Fruit fly (Drosophila melanogaster): Measurements from ENCODE around the gene Pi3K68D.

Gene Pi3K68D

DNA sequence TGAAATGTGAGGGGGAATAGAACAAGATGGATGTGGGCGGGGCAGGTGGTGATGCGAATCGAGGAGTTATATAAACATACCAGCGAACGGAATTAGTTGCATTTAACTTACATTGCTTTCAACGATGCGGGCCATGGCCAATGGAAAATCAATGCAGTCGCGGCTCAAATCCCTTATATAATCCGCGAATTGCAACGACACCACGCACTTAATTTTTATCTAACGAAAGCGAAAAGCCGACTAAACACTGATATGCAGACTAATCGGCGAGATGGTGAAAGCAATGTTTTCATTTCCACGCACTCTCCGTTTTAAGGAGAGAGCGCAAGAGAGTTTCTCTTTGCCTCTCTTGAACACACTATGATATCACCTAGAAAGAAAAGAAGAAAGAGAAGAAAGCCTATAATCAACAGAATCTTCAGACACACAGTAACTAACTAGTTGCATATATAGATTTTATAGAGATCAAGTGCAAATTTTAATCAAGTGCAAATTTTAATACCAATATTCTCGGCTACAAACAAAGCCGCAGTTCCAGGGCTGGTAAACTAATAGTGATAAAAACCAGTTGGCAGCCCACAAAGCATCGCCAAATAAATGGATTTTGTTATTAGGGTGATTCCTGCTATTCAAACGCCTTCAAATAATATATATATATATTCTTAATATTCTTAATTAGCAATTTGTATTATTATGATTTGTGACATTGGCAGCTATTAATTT lies 32.1 kb upstream of the Pi3K68D start, which contains the start of the genes CG11597 and CG5946 (continued):
- TF ChIP-seq CG6792 (GFP tag; optimal IDR thresholded peaks at IDR 0.05) (no peak), Smox (GFP tag; optimal IDR thresholded peaks at IDR 0.05) (no peak), Sox14 (GFP tag; optimal IDR thresholded peaks at IDR 0.05) (peak; percentile 31), CG6163 (GFP tag; IDR thresholded peaks at IDR 0.05) (no peak; the same call in 1 of the 3 replicates), CG6808 (GFP tag; optimal IDR thresholded peaks at IDR 0.05) (no peak), CG15336 (GFP tag; IDR thresholded peaks at IDR 0.05) (no peak), CG9139 (GFP tag; optimal IDR thresholded peaks at IDR 0.05) (no peak), acj6 (GFP tag; optimal IDR thresholded peaks at IDR 0.05) (no peak), net (GFP tag; optimal IDR thresholded peaks at IDR 0.05) (no peak)

DNA sequence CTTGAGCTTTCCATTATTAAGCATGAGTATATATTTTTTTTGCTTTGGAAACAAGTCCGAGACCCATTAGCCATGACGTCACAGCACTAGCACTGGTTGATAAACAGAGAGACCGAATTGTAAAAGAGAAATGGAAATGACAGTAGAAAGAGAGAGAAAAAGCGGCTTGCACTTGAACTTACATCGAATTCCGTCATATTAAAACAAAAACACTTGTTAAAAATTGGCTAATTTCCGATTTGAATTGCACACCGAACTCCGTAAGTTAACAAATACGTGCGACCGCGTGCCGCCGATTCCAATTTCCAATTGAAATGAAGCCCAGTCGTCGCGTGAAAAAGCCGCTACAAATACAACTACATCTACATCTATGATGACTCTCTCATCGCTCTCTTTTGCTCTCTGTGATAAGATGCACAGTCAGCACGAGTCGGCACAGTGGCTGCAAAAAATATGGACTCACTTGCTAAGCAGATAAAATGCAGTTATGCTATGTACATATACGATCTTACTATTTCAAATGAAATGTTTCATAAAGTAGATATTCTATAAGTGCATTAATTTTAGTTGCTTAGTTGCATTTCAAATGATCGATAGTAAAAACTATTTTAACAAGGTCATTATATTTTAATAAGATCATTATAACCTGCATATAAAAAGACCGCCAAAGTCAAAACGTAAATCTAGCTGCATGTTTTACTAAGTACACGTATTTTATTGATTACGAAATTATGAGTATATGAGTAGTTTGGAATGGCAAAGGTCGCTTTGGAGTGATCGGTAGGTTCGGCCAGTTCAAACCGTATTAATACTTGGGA lies 30.0 kb upstream of the Pi3K68D start:
- no peak for TF ChIP-seq ss (GFP tag; optimal IDR thresholded peaks at IDR 0.05)
- peak; percentile 59 for TF ChIP-seq vri (GFP tag; optimal IDR thresholded peaks at IDR 0.05)
- no peak for TF ChIP-seq Ets21C (GFP tag; optimal IDR thresholded peaks at IDR 0.05)
- peak; percentile 20 for TF ChIP-seq CG6792 (GFP tag; optimal IDR thresholded peaks at IDR 0.05)
- TF ChIP-seq Hr4 (GFP tag; optimal IDR thresholded peaks at IDR 0.05): peak; percentile 43
- TF ChIP-seq fkh (GFP tag; optimal IDR thresholded peaks at IDR 0.05): no peak
- peak; percentile 14 for TF ChIP-seq CG34406 (GFP tag; optimal IDR thresholded peaks at IDR 0.05)
- peak; percentile 38 for TF ChIP-seq Hr39 (GFP tag; optimal IDR thresholded peaks at IDR 0.05)
- peak; percentile 30 for TF ChIP-seq fd85E (GFP tag; optimal IDR thresholded peaks at IDR 0.05)
- TF ChIP-seq CG16779 (tag; optimal IDR thresholded peaks at IDR 0.05): no peak
- TF ChIP-seq CG8319 (GFP tag; optimal IDR thresholded peaks at IDR 0.05): no peak
- peak; percentile 24 for TF ChIP-seq acj6 (GFP tag; optimal IDR thresholded peaks at IDR 0.05)
- peak; percentile 40 for TF ChIP-seq CG6854 (GFP tag; optimal IDR thresholded peaks at IDR 0.05)
- TF ChIP-seq CG6808 (GFP tag; optimal IDR thresholded peaks at IDR 0.05): peak; percentile 57
- TF ChIP-seq net (GFP tag; optimal IDR thresholded peaks at IDR 0.05): peak; percentile 58
- TF ChIP-seq CG31627 (GFP tag; optimal IDR thresholded peaks at IDR 0.05): peak; percentile 33
- peak; percentile 61; the same call in 2 of the 3 replicates for TF ChIP-seq eg (GFP tag; IDR thresholded peaks at IDR 0.05)
- TF ChIP-seq Blimp-1 (GFP tag; optimal IDR thresholded peaks at IDR 0.05): no peak
- TF ChIP-seq esn (GFP tag; optimal IDR thresholded peaks at IDR 0.05): peak; percentile 57
- TF ChIP-seq CG11294 (GFP tag; IDR thresholded peaks at IDR 0.05): peak; percentile 27; the same call in 1 of the 2 replicates
- no peak for TF ChIP-seq salr (GFP tag; optimal IDR thresholded peaks at IDR 0.05)
- peak; percentile 70; the same call in 2 of the 3 replicates for TF ChIP-seq CG6163 (GFP tag; IDR thresholded peaks at IDR 0.05)
- peak; percentile 25 for TF ChIP-seq Lpt (GFP tag; optimal IDR thresholded peaks at IDR 0.05)
- no peak for TF ChIP-seq CG6276 (GFP tag; optimal IDR thresholded peaks at IDR 0.05)
- TF ChIP-seq CG8632 (GFP tag; optimal IDR thresholded peaks at IDR 0.05): peak; percentile 6
- TF ChIP-seq Hr38 (GFP tag; optimal IDR thresholded peaks at IDR 0.05): no peak
- peak; percentile 64 for TF ChIP-seq Eip78C (GFP tag)
- TF ChIP-seq CG4318 (GFP tag; optimal IDR thresholded peaks at IDR 0.05): no peak
- TF ChIP-seq Sox102F (GFP tag; optimal IDR thresholded peaks at IDR 0.05): peak; percentile 63
- TF ChIP-seq Smox (GFP tag; optimal IDR thresholded peaks at IDR 0.05): peak; percentile 40
- peak; percentile 4 for TF ChIP-seq CG11762 (GFP tag; optimal IDR thresholded peaks at IDR 0.05; ENCODE audit: insufficient read depth)
- TF ChIP-seq CG15336 (GFP tag; IDR thresholded peaks at IDR 0.05): peak; percentile 50
- no peak for TF ChIP-seq spab (GFP tag; optimal IDR thresholded peaks at IDR 0.05)
- no peak for TF ChIP-seq Gug (GFP tag; IDR thresholded peaks at IDR 0.05)
- peak; percentile 38 for TF ChIP-seq lz (GFP tag; optimal IDR thresholded peaks at IDR 0.05)
- TF ChIP-seq dac (GFP tag; optimal IDR thresholded peaks at IDR 0.05): no peak
- TF ChIP-seq CG9139 (GFP tag; optimal IDR thresholded peaks at IDR 0.05): no peak
- TF ChIP-seq pdm3 (GFP tag; optimal IDR thresholded peaks at IDR 0.05): peak; percentile 43
- peak; percentile 27; the same call in 2 of the 3 replicates for TF ChIP-seq CG8119 (GFP tag; IDR thresholded peaks at IDR 0.05)
- peak; percentile 5 for TF ChIP-seq Ets96B (tag; optimal IDR thresholded peaks at IDR 0.05)
- TF ChIP-seq CG7368 (GFP tag; optimal IDR thresholded peaks at IDR 0.05): no peak
- no peak for TF ChIP-seq CG11902 (GFP tag; optimal IDR thresholded peaks at IDR 0.05)
- no peak for TF ChIP-seq svp (GFP tag)
- no peak for TF ChIP-seq cyc (GFP tag; optimal IDR thresholded peaks at IDR 0.05)
- TF ChIP-seq achi (GFP tag; optimal IDR thresholded peaks at IDR 0.05): peak; percentile 38
